Worm (Caenorhabditis elegans) whole organism, dauer: ENCODE data around the gene top-3.

ENCODE experiments used
- unc-62 ChIP-seq: sonication (generic microtip); optimal IDR thresholded peaks from 2 replicates; lab custom pipeline; 2017; ENCODE audit warnings: missing biosample characterization, missing genetic modification reagents, missing genetic modification characterization

The top-3 gene

ce11 chrIII:11960080-11960479, at the start of gene top-3:
TSS of gene top-3 (minus strand) at chrIII:11960180.
- no peak for TF ChIP-seq unc-62

- TF ChIP-seq unc-62: no peak
These were observed 49.8 kb upstream of the top-3 start for ce11 chrIII:12009764-12010163.

- TF ChIP-seq unc-62: no peak
These were observed 49.3 kb upstream of the top-3 start for ce11 chrIII:12009321-12009720.

ce11 chrIII:12003264-12003663, 43.3 kb upstream of the top-3 start:
- TF ChIP-seq unc-62: no peak

- no peak for TF ChIP-seq unc-62
These were observed 42.9 kb upstream of the top-3 start, which contains the start of gene Y56A3A.33 for ce11 chrIII:12002850-12003249. TSS of gene Y56A3A.33 (minus strand) at chrIII:12002950.

- TF ChIP-seq unc-62: no peak
These were observed 39.6 kb upstream of the top-3 start for ce11 chrIII:11999543-11999942.

ce11 chrIII:11995783-11996182, 35.8 kb upstream of the top-3 start:
- no peak for TF ChIP-seq unc-62

ce11 chrIII:11991654-11992292, 31.8 kb upstream of the top-3 start:
- TF ChIP-seq unc-62: no peak

- no peak for TF ChIP-seq unc-62
These were observed 29.8 kb upstream of the top-3 start, which contains the start of gene wah-1 for ce11 chrIII:11989823-11990222. TSS of gene wah-1 (plus strand) at chrIII:11990167.

- TF ChIP-seq unc-62: no peak
These were observed 25.1 kb upstream of the top-3 start for ce11 chrIII:11985066-11985465.

ce11 chrIII:11982474-11982873, 22.5 kb upstream of the top-3 start:
- no peak for TF ChIP-seq unc-62

- no peak for TF ChIP-seq unc-62
These were observed 21.6 kb upstream of the top-3 start for ce11 chrIII:11981539-11981938.

ce11 chrIII:11980743-11981142, 20.8 kb upstream of the top-3 start:
- no peak for TF ChIP-seq unc-62

ce11 chrIII:11978742-11979141, 18.8 kb upstream of the top-3 start, which contains the start of gene Y56A3A.30:
TSS of gene Y56A3A.30 (minus strand) at chrIII:11979065.
- TF ChIP-seq unc-62: no peak

- no peak for TF ChIP-seq unc-62
These were observed 14.4 kb upstream of the top-3 start, which contains the start of gene Y56A3A.31 for ce11 chrIII:11974414-11974813. TSS of gene Y56A3A.31 (plus strand) at chrIII:11974477.

ce11 chrIII:11973996-11974395, 14.0 kb upstream of the top-3 start, which contains the start of gene ung-1:
TSS of gene ung-1 (minus strand) at chrIII:11974096.
- TF ChIP-seq unc-62: no peak

ce11 chrIII:11971342-11971741, 11.4 kb upstream of the top-3 start, which contains the start of gene Y56A3A.28:
TSS of gene Y56A3A.28 (minus strand) at chrIII:11971374.
- no peak for TF ChIP-seq unc-62

ce11 chrIII:11954150-11954549, 5.8 kb downstream of the top-3 start:
- no peak for TF ChIP-seq unc-62

ce11 chrIII:11951111-11951510, 8.9 kb downstream of the top-3 start:
- TF ChIP-seq unc-62: no peak
